Fruit fly (Drosophila melanogaster): Measurements from ENCODE around the gene NetA.

NetA gene

DNA sequence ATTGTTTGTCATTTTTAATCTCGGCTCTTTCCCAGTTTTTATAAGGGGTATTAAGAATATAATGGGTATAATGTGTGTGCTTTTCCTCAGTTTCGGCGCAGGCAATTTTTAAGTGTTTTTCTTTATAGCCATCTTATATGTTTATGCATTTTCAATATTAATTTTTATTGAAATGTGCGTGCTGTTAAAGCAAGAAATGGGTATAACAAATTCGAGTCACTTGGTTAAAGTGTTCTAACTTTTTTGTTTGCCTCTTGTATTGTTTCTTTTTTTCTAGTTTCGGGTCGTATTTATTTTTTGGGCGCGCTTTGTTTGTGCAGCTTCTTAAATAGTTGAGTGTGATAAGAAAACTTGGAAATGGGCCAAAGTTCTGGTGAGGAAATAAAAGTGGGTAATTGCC is 20.6 kb downstream of the NetA start (continued):
- TF ChIP-seq prd (optimal IDR thresholded peaks at IDR 0.05), result no peak
- TF ChIP-seq prd (GFP tag; IDR thresholded peaks at IDR 0.05), result peak; percentile 75
- peak; percentile 49; the same call in 1 of the 2 replicates for TF ChIP-seq Ptx1 (GFP tag; IDR thresholded peaks at IDR 0.05)
- TF ChIP-seq Sry-β (GFP tag; optimal IDR thresholded peaks at IDR 0.05), result peak; percentile 40
- TF ChIP-seq cas (GFP tag; IDR thresholded peaks at IDR 0.05), result no peak
- peak; percentile 17 for TF ChIP-seq CG18476 (GFP tag; optimal IDR thresholded peaks at IDR 0.05)
- peak; percentile 48; the same call in 1 of the 2 replicates for TF ChIP-seq CG17328 (GFP tag; IDR thresholded peaks at IDR 0.05)
- TF ChIP-seq pb (GFP tag; optimal IDR thresholded peaks at IDR 0.05), result peak; percentile 5
- peak; percentile 57 for TF ChIP-seq MTF-1 (GFP tag; optimal IDR thresholded peaks at IDR 0.05; ENCODE audit: borderline replicate concordance)
- no peak for TF ChIP-seq CG9797 (GFP tag; optimal IDR thresholded peaks at IDR 0.05)
- TF ChIP-seq lilli (GFP tag; optimal IDR thresholded peaks at IDR 0.05), result peak; percentile 10
- peak; percentile 70 for TF ChIP-seq CG4707 (GFP tag; optimal IDR thresholded peaks at IDR 0.05)
- no peak for TF ChIP-seq CG2199 (GFP tag; IDR thresholded peaks at IDR 0.05)
- TF ChIP-seq slbo (GFP tag; IDR thresholded peaks at IDR 0.05), result peak; percentile 41; the same call in 1 of the 2 replicates
- peak; percentile 52 for TF ChIP-seq odd (GFP tag; optimal IDR thresholded peaks at IDR 0.05)
- peak; percentile 55 for TF ChIP-seq CG18619 (GFP tag; optimal IDR thresholded peaks at IDR 0.05)
- TF ChIP-seq Bteb2 (GFP tag; optimal IDR thresholded peaks at IDR 0.05), result peak; percentile 11
- no peak for TF ChIP-seq gro (GFP tag; optimal IDR thresholded peaks at IDR 0.05)
- no peak for TF ChIP-seq gfzf (GFP tag; optimal IDR thresholded peaks at IDR 0.05)
- no peak for TF ChIP-seq luna (GFP tag; optimal IDR thresholded peaks at IDR 0.05)
- peak; percentile 38 for TF ChIP-seq CG17829 (tag; optimal IDR thresholded peaks at IDR 0.05)
- TF ChIP-seq Hr3 (GFP tag; optimal IDR thresholded peaks at IDR 0.05), result peak; percentile 29
- peak; percentile 72 for TF ChIP-seq ci (GFP tag; IDR thresholded peaks at IDR 0.05)
- no peak for TF ChIP-seq CG2129 (GFP tag; IDR thresholded peaks at IDR 0.05; ENCODE audit: partially characterized antibody)
- peak; percentile 59 for TF ChIP-seq Sox100B (GFP tag; optimal IDR thresholded peaks at IDR 0.05)
- TF ChIP-seq dysf (GFP tag; IDR thresholded peaks at IDR 0.05), result peak; percentile 53; the same call in 2 of the 3 replicates
- TF ChIP-seq fd64A (GFP tag; optimal IDR thresholded peaks at IDR 0.05), result peak; percentile 43
- TF ChIP-seq CG12769 (tag; optimal IDR thresholded peaks at IDR 0.05), result no peak
- no peak for TF ChIP-seq CG4282 (GFP tag; optimal IDR thresholded peaks at IDR 0.05)
- TF ChIP-seq CG33213 (GFP tag; optimal IDR thresholded peaks at IDR 0.05), result peak; percentile 8
- peak; percentile 35 for TF ChIP-seq Myb (GFP tag; optimal IDR thresholded peaks at IDR 0.05)
- TF ChIP-seq Vsx1 (GFP tag; optimal IDR thresholded peaks at IDR 0.05), result peak; percentile 59
- TF ChIP-seq CG32767 (GFP tag; IDR thresholded peaks at IDR 0.05), result 0 out of 2 replicates have a peak, but pooled peaks have one; percentile 37
- TF ChIP-seq ttk (GFP tag; IDR thresholded peaks at IDR 0.05), result peak; percentile 68
- TF ChIP-seq hb (GFP tag; IDR thresholded peaks at IDR 0.05; ENCODE audit: partially characterized antibody), result no peak
- TF ChIP-seq Dll (GFP tag; IDR thresholded peaks at IDR 0.05; ENCODE audit: partially characterized antibody), result no peak
- TF ChIP-seq CG10462 (GFP tag; optimal IDR thresholded peaks at IDR 0.05), result peak; percentile 28
- TF ChIP-seq CG31365 (tag; optimal IDR thresholded peaks at IDR 0.05), result no peak
- peak; percentile 65 for TF ChIP-seq Hsf (GFP tag; optimal IDR thresholded peaks at IDR 0.05)
- no peak for TF ChIP-seq CG1647 (GFP tag; optimal IDR thresholded peaks at IDR 0.05)
- peak; percentile 22 for TF ChIP-seq Jarid2 (GFP tag; optimal IDR thresholded peaks at IDR 0.05)
- TF ChIP-seq Bgb (GFP tag; IDR thresholded peaks at IDR 0.05; ENCODE audit: partially characterized antibody), result no peak
- TF ChIP-seq CG11085 (GFP tag; IDR thresholded peaks at IDR 0.05), result no peak
- no peak for TF ChIP-seq Poxn (GFP tag; IDR thresholded peaks at IDR 0.05)
- peak; percentile 21 for TF ChIP-seq HLH54F (GFP tag; optimal IDR thresholded peaks at IDR 0.05)
- TF ChIP-seq sd (tag; optimal IDR thresholded peaks at IDR 0.05), result no peak
- peak; percentile 44 for TF ChIP-seq CG17802 (tag; optimal IDR thresholded peaks at IDR 0.05)
- 0 out of 3 replicates have a peak, but pooled peaks have one; percentile 40 for TF ChIP-seq tgo (GFP tag; IDR thresholded peaks at IDR 0.05)
- peak; percentile 21 for TF ChIP-seq NfI (GFP tag; optimal IDR thresholded peaks at IDR 0.05)
- peak; percentile 62 for TF ChIP-seq HLH3B (GFP tag; IDR thresholded peaks at IDR 0.05)
- TF ChIP-seq CG7357 (GFP tag; IDR thresholded peaks at IDR 0.05), result peak; percentile 43; the same call in 1 of the 3 replicates
